Fruit fly (Drosophila melanogaster) whole organism, adult: ENCODE results near the gene Vps29.

Experiments used
- CG11617 ChIP-seq: fragments of 200-800 bp; sonication (Bioruptor generic); optimal IDR thresholded peaks from 2 replicates; lab custom pipeline; 2017; ENCODE audit warnings: mild to moderate bottlenecking, missing biosample characterization, missing genetic modification reagents, missing genetic modification characterization
- CG12768 ChIP-seq: fragments of 200-800 bp; sonication (Bioruptor generic); optimal IDR thresholded peaks from 2 replicates; lab custom pipeline; 2017; ENCODE audit warnings: missing biosample characterization, missing genetic modification characterization, mild to moderate bottlenecking, moderate library complexity, missing genetic modification reagents
- CG14711 ChIP-seq: fragments of 200-800 bp; sonication (Bioruptor generic); optimal IDR thresholded peaks from 2 replicates; lab custom pipeline; 2018; ENCODE audit warnings: missing biosample characterization, mild to moderate bottlenecking, missing genetic modification characterization, moderate library complexity
- CG1620 ChIP-seq: fragments of 200-800 bp; sonication (Bioruptor generic); optimal IDR thresholded peaks from 2 replicates; lab custom pipeline; 2016; ENCODE audit warnings: missing biosample characterization, missing genetic modification characterization
- CG33017 ChIP-seq: fragments of 200-800 bp; sonication (Bioruptor generic); optimal IDR thresholded peaks from 2 replicates; lab custom pipeline; 2018; ENCODE audit warnings: missing biosample characterization, mild to moderate bottlenecking, missing genetic modification characterization, moderate library complexity
- CG7045 ChIP-seq: fragments of 200-800 bp; sonication (Bioruptor generic); optimal IDR thresholded peaks from 2 replicates; lab custom pipeline; 2017; ENCODE audit warnings: missing biosample characterization, mild to moderate bottlenecking, missing genetic modification characterization
- CG7101 ChIP-seq: fragments of 200-800 bp; sonication (Bioruptor generic); optimal IDR thresholded peaks from 2 replicates; lab custom pipeline; 2018; ENCODE audit warnings: missing biosample characterization, mild to moderate bottlenecking, missing genetic modification characterization, moderate library complexity
- Clk ChIP-seq: fragments of 200-800 bp; sonication (Bioruptor generic); optimal IDR thresholded peaks from 2 replicates; lab custom pipeline; 2017; ENCODE audit warnings: missing biosample characterization, missing genetic modification characterization
- Crg-1 ChIP-seq: fragments of 200-800 bp; sonication (Bioruptor generic); optimal IDR thresholded peaks from 2 replicates; lab custom pipeline; 2016; ENCODE audit warnings: missing biosample characterization, missing genetic modification characterization
- Mnt ChIP-seq: fragments of 200-800 bp; sonication (Bioruptor generic); optimal IDR thresholded peaks from 2 replicates; lab custom pipeline; 2016; ENCODE audit warnings: missing biosample characterization, mild to moderate bottlenecking, missing genetic modification characterization
- bab1 ChIP-seq: fragments of 200-800 bp; sonication (Bioruptor generic); optimal IDR thresholded peaks from 3 replicates; lab custom pipeline; 2019; ENCODE audit warnings: missing biosample characterization, mild to moderate bottlenecking, missing genetic modification characterization, moderate library complexity
- cic ChIP-seq: fragments of 200-800 bp; sonication (Bioruptor generic); optimal IDR thresholded peaks from 2 replicates; lab custom pipeline; 2017; ENCODE audit warnings: missing biosample characterization, mild to moderate bottlenecking, missing genetic modification characterization, moderate library complexity
- cnc ChIP-seq, 2 experiments: fragments of >200 bp; optimal IDR thresholded peaks; 2 replicates each; lab custom pipeline; 2017
- kay ChIP-seq: fragments of 200-800 bp; sonication (Bioruptor generic); peaks from one replicate; lab custom pipeline; 2016; ENCODE audit warnings: missing biosample characterization, missing genetic modification characterization, borderline replicate concordance
- ovo ChIP-seq: fragments of 200-800 bp; sonication (Bioruptor generic); optimal IDR thresholded peaks from 2 replicates; lab custom pipeline; 2016; ENCODE audit warnings: missing biosample characterization, missing genetic modification characterization
- pad ChIP-seq: fragments of 200-800 bp; sonication (Bioruptor generic); optimal IDR thresholded peaks from 3 replicates; lab custom pipeline; 2017; ENCODE audit warnings: missing biosample characterization, missing genetic modification characterization, mild to moderate bottlenecking, moderate library complexity, missing genetic modification reagents
- tj ChIP-seq: fragments of 200-800 bp; sonication (Bioruptor generic); optimal IDR thresholded peaks from 3 replicates; lab custom pipeline; 2017; ENCODE audit warnings: missing biosample characterization, mild to moderate bottlenecking, missing genetic modification characterization, moderate library complexity
- toe ChIP-seq: fragments of 200-800 bp; sonication (Bioruptor generic); optimal IDR thresholded peaks from 2 replicates; lab custom pipeline; 2016; ENCODE audit warnings: missing biosample characterization, missing genetic modification characterization

Vps29 gene

dm6 chr2L:1122711-1122960 lies 27.9 kb upstream of the Vps29 start:
- TF ChIP-seq CG11617 (no peak), ovo (GFP tag; lab: Kevin White, UChicago) (peak; percentile 45)

dm6 chr2L:1123078-1123818 lies 27.3 kb upstream of the Vps29 start:
- TF ChIP-seq CG33017 (peak; percentile 30), bab1 (no peak), cic (peak; percentile 70), Crg-1 (GFP tag; lab: Kevin White, UChicago) (no peak), pad (GFP tag; lab: Kevin White, UChicago) (peak; percentile 36), CG7045 (GFP tag; lab: Kevin White, UChicago) (peak; percentile 64), CG11617 (no peak), CG7101 (tag; lab: Kevin White, UChicago) (peak; percentile 76), ovo (GFP tag; lab: Kevin White, UChicago) (peak; percentile 67), toe (GFP tag; lab: Kevin White, UChicago) (peak; percentile 6), CG14711 (peak; percentile 30)

dm6 chr2L:1124265-1124664 lies 26.3 kb upstream of the Vps29 start:
- no peak for TF ChIP-seq CG14711
- TF ChIP-seq CG33017, result peak; percentile 41
- TF ChIP-seq CG12768 (GFP tag; lab: Kevin White, UChicago), result peak; percentile 92
- TF ChIP-seq cnc (optimal IDR thresholded peaks at IDR 0.05; lab: Kevin White, UChicago), result no peak
- no peak for TF ChIP-seq toe (GFP tag; lab: Kevin White, UChicago)
- TF ChIP-seq Clk (GFP tag; lab: Kevin White, UChicago), result peak; percentile 34
- TF ChIP-seq tj (GFP tag; lab: Kevin White, UChicago), result peak; percentile 36
- TF ChIP-seq CG7045 (GFP tag; lab: Kevin White, UChicago), result peak; percentile 17

- TF ChIP-seq bab1 (no peak), cnc (optimal IDR thresholded peaks at IDR 0.05; lab: Kevin White, UChicago) (no peak), CG11617 (no peak), kay (GFP tag; lab: Kevin White, UChicago) (peak; percentile 59), cic (peak; percentile 100), CG7045 (GFP tag; lab: Kevin White, UChicago) (no peak), Crg-1 (GFP tag; lab: Kevin White, UChicago) (no peak), tj (GFP tag; lab: Kevin White, UChicago) (no peak), CG33017 (peak; percentile 44), toe (GFP tag; lab: Kevin White, UChicago) (no peak)
These were observed 25.1 kb upstream of the Vps29 start for dm6 chr2L:1125437-1125836.

dm6 chr2L:1126527-1126926 lies 24.0 kb upstream of the Vps29 start:
- TF ChIP-seq Clk (GFP tag; lab: Kevin White, UChicago) (no peak), kay (GFP tag; lab: Kevin White, UChicago) (peak; percentile 91), cic (no peak), Mnt (GFP tag; lab: Kevin White, UChicago) (peak; percentile 9), ovo (GFP tag; lab: Kevin White, UChicago) (no peak), CG11617 (no peak)

- no peak for TF ChIP-seq pad (GFP tag; lab: Kevin White, UChicago)
- TF ChIP-seq cic, result peak; percentile 83
- peak; percentile 7 for TF ChIP-seq CG12768 (GFP tag; lab: Kevin White, UChicago)
These were observed 23.0 kb upstream of the Vps29 start for dm6 chr2L:1127434-1128089.

- TF ChIP-seq Clk (GFP tag; lab: Kevin White, UChicago) (no peak), tj (GFP tag; lab: Kevin White, UChicago) (peak; percentile 28), cnc (optimal IDR thresholded peaks at IDR 0.05; lab: Kevin White, UChicago) (peak in 1 of 2 experiments; percentile 74), CG12768 (GFP tag; lab: Kevin White, UChicago) (no peak), CG1620 (no peak)
These were observed 22.1 kb upstream of the Vps29 start for dm6 chr2L:1128344-1128931.
